Fruit fly (Drosophila melanogaster): ENCODE results near the gene GlcAT-S.

DNA sequence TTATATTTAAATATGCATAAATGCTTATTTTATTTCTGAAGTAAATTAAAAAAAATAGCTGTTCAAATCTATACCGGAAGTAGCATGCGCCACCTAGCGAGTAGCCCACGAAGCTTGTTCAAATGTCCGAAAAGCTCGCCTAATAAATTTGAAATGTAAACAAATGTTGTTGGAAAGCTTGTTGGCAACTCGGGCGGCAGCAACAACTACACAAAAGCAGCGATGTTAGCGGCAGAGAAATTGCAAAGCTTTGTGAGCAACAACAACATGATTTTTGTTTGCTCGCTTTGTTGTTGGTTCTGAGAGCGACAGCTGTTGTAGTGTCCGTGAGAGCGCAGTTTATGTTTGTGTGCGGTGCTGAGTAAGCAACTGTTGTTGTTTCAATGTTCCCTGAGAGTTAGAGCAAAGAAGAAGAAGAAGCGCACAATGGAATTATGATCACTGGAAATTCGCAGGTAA lies 48.8 kb upstream of the GlcAT-S start:
- TF ChIP-seq CG5204 (GFP tag; optimal IDR thresholded peaks at IDR 0.05) = peak; percentile 94
- TF ChIP-seq toe (GFP tag; optimal IDR thresholded peaks at IDR 0.05) = peak; percentile 92
- peak; percentile 97 for TF ChIP-seq CG11617 (GFP tag; optimal IDR thresholded peaks at IDR 0.05)
- peak; percentile 75 for TF ChIP-seq Clk (GFP tag; optimal IDR thresholded peaks at IDR 0.05)
- peak; percentile 89 for TF ChIP-seq cic (GFP tag; optimal IDR thresholded peaks at IDR 0.05)
- TF ChIP-seq ovo (GFP tag; optimal IDR thresholded peaks at IDR 0.05) = peak; percentile 94
- TF ChIP-seq Crg-1 (GFP tag; optimal IDR thresholded peaks at IDR 0.05) = peak; percentile 98
- TF ChIP-seq Hr96 (GFP tag; optimal IDR thresholded peaks at IDR 0.05) = peak; percentile 92
- TF ChIP-seq CG33017 (tag; optimal IDR thresholded peaks at IDR 0.05) = peak; percentile 96

All from whole organism, adult.